Worm (Caenorhabditis elegans): ENCODE measurements around the gene srg-22.

DNA sequence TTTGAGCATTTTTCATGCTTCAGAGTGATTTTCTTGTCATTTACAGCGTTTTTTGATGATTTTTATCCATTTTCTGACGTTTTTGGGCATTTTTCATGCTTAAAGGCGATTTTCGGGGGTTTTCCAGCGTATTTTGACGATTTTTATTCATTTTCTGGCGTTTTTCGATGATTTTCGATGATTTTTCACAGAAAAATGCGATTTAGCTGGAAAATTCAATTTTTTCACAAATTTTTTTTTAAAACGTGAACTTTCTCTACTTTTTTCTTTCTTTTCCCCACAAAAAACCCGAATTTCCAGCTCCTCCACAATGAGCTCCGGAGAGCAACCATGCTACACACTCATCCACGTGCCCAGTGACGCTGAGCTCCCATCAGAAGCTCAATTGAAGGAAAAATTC, 14.8 kb downstream of the srg-22 start, which contains the start of gene copb-1:
- no peak for TF ChIP-seq dao-5 (tag; optimal IDR thresholded peaks at IDR 0.05)
- no peak for TF ChIP-seq W03F9.2 (tag; optimal IDR thresholded peaks at IDR 0.05)
